Worm (Caenorhabditis elegans) whole organism, midembryonic: ENCODE data around the gene Y49F6B.8.
"Not testable (repeated sequence)": the region's sequence is repeated elsewhere in the genome, so short reads cannot be mapped to it uniquely, and the experiment has no call there.

ENCODE experiments used
- T22C8.4 ChIP-seq: fragments of 200-800 bp; sonication (Bioruptor generic); IDR thresholded peaks from 2 replicates; pipeline ENCODE4 v1.3.6; 2022; ENCODE audit warnings: missing genetic modification characterization, missing compliant biosample characterization
- cog-1 ChIP-seq: sonication (generic microtip); optimal IDR thresholded peaks from 2 replicates; lab custom pipeline; 2016; ENCODE audit warnings: missing genetic modification characterization, missing compliant biosample characterization
- flt-1 ChIP-seq: fragments of 200-800 bp; sonication (Bioruptor generic); IDR thresholded peaks from 2 replicates; pipeline ENCODE4 v1.3.6; 2022; ENCODE audit warnings: missing genetic modification characterization, missing compliant biosample characterization
- tab-1 ChIP-seq: fragments of 200-800 bp; sonication (Bioruptor generic); IDR thresholded peaks from 2 replicates; pipeline ENCODE4 v1.3.6; 2022; ENCODE audit warnings: missing genetic modification characterization, missing compliant biosample characterization
- ztf-23 ChIP-seq: fragments of 200-800 bp; sonication (Bioruptor generic); IDR thresholded peaks from 2 replicates; pipeline ENCODE4 v1.3.6; 2022; ENCODE audit warnings: missing genetic modification reagents, missing genetic modification characterization, missing compliant biosample characterization
- ztf-29 ChIP-seq: fragments of 200-800 bp; sonication (Bioruptor generic); IDR thresholded peaks from 2 replicates; pipeline ENCODE4 v1.3.6; 2022; ENCODE audit warnings: missing genetic modification reagents, missing genetic modification characterization, missing compliant biosample characterization

ce11 chrII:3449514-3449913 lies 32.0 kb downstream of the Y49F6B.8 start, which contains the start of gene C16C8.14:
- not testable (repeated sequence) for TF ChIP-seq ztf-23 (GFP tag; lab: Robert Waterston, UW); cog-1 (tag; lab: Kevin White, UChicago); tab-1 (GFP tag; lab: Robert Waterston, UW); flt-1; ztf-29 (GFP tag; lab: Robert Waterston, UW); T22C8.4 (GFP tag; lab: Robert Waterston, UW)
